Worm (Caenorhabditis elegans): Measurements from ENCODE around the gene C27A7.6.

- no peak for TF ChIP-seq sem-2 (GFP tag; optimal IDR thresholded peaks at IDR 0.05)
- no peak for TF ChIP-seq unc-120 (tag; optimal IDR thresholded peaks at IDR 0.05; ENCODE audit: poor library complexity, severe bottlenecking)
- TF ChIP-seq snpc-4 (tag; optimal IDR thresholded peaks at IDR 0.05) = no peak
- no peak for TF ChIP-seq cnd-1 (tag; optimal IDR thresholded peaks at IDR 0.05)
- TF ChIP-seq mep-1 (tag; optimal IDR thresholded peaks at IDR 0.05) = no peak
- no peak for TF ChIP-seq lsy-2 (tag; optimal IDR thresholded peaks at IDR 0.05)
- TF ChIP-seq ceh-43 (GFP tag; optimal IDR thresholded peaks at IDR 0.05) = no peak
- no peak for TF ChIP-seq nhr-76 (tag; optimal IDR thresholded peaks at IDR 0.05)
- no peak for TF ChIP-seq lin-13 (tag; optimal IDR thresholded peaks at IDR 0.05)
- no peak for TF ChIP-seq unc-39 (tag; optimal IDR thresholded peaks at IDR 0.05)
- no peak for TF ChIP-seq ces-1 (GFP tag; optimal IDR thresholded peaks at IDR 0.05)
- no peak for TF ChIP-seq nhr-12 (tag; optimal IDR thresholded peaks at IDR 0.05)
- no peak for TF ChIP-seq nhr-28 (tag; optimal IDR thresholded peaks at IDR 0.05)
Observed at ce11 chrV:12094030-12094429, 36.6 kb downstream of the C27A7.6 start, which contains the start of gene nhr-208.

Measured in whole organism, mixed stage, embryonic.